Worm (Caenorhabditis elegans) whole organism, late embryonic: Measurements from ENCODE around the gene H01G02.3.

Experiments used
- C08G9.2 ChIP-seq: sonication (generic microtip); optimal IDR thresholded peaks from 2 replicates; lab custom pipeline; 2016; ENCODE audit warnings: mild to moderate bottlenecking, missing genetic modification characterization, moderate library complexity, missing compliant biosample characterization
- C38D4.7 ChIP-seq: fragments of 200-800 bp; sonication (Bioruptor generic); optimal IDR thresholded peaks from 2 replicates; lab custom pipeline; 2018; ENCODE audit warnings: mild to moderate bottlenecking, missing genetic modification characterization, moderate library complexity, missing compliant biosample characterization
- ahr-1 ChIP-seq: sonication (generic microtip); optimal IDR thresholded peaks from 2 replicates; lab custom pipeline; 2016; ENCODE audit warnings: missing genetic modification characterization, missing compliant biosample characterization
- ama-1 ChIP-seq: fragments of 150-350 bp; optimal IDR thresholded peaks from 2 replicates; lab custom pipeline; 2014
- ceh-14 ChIP-seq: sonication (generic microtip); optimal IDR thresholded peaks from 2 replicates; lab custom pipeline; 2016; ENCODE audit warnings: missing genotype, missing genetic modification characterization, missing compliant biosample characterization
- ceh-18 ChIP-seq: sonication (generic microtip); optimal IDR thresholded peaks from 2 replicates; lab custom pipeline; 2016; ENCODE audit warnings: missing genetic modification characterization, missing compliant biosample characterization
- ceh-19 ChIP-seq: fragments of 200-800 bp; sonication (Bioruptor generic); optimal IDR thresholded peaks from 2 replicates; lab custom pipeline; 2018; ENCODE audit warnings: mild to moderate bottlenecking, missing genetic modification characterization, missing compliant biosample characterization
- ceh-22 ChIP-seq: sonication (generic microtip); optimal IDR thresholded peaks from 2 replicates; lab custom pipeline; 2017; ENCODE audit warnings: missing biosample characterization, missing genetic modification characterization
- ceh-24 ChIP-seq: sonication (generic microtip); optimal IDR thresholded peaks from 2 replicates; lab custom pipeline; 2016; ENCODE audit warnings: mild to moderate bottlenecking, missing genetic modification characterization, missing compliant biosample characterization
- ceh-31 ChIP-seq: sonication (generic microtip); optimal IDR thresholded peaks from 2 replicates; lab custom pipeline; 2016; ENCODE audit warnings: missing genetic modification characterization, missing compliant biosample characterization
- ceh-34 ChIP-seq: sonication (generic microtip); optimal IDR thresholded peaks from 2 replicates; lab custom pipeline; 2016; ENCODE audit warnings: mild to moderate bottlenecking, missing genetic modification characterization, missing compliant biosample characterization
- ceh-45 ChIP-seq: fragments of 200-800 bp; sonication (Bioruptor generic); IDR thresholded peaks from 2 replicates; pipeline ENCODE4 v1.3.6; 2022; ENCODE audit warnings: missing genetic modification reagents, missing genetic modification characterization, missing compliant biosample characterization
- ceh-9 ChIP-seq: sonication (generic microtip); optimal IDR thresholded peaks from 2 replicates; lab custom pipeline; 2016; ENCODE audit warnings: mild to moderate bottlenecking, missing genetic modification characterization, inconsistent platforms, missing compliant biosample characterization
- che-1 ChIP-seq: sonication (generic microtip); optimal IDR thresholded peaks from 2 replicates; lab custom pipeline; 2016; ENCODE audit warnings: mild to moderate bottlenecking, missing genetic modification characterization, missing compliant biosample characterization
- dve-1 ChIP-seq: sonication (generic microtip); optimal IDR thresholded peaks from 2 replicates; lab custom pipeline; 2017; ENCODE audit warnings: antibody characterized with exemption, mild to moderate bottlenecking, missing genetic modification characterization, missing compliant biosample characterization
- ets-4 ChIP-seq: sonication (generic microtip); optimal IDR thresholded peaks from 2 replicates; lab custom pipeline; 2016; ENCODE audit warnings: missing genetic modification characterization, missing compliant biosample characterization
- fkh-10 ChIP-seq: fragments of 150-350 bp; optimal IDR thresholded peaks from 2 replicates; lab custom pipeline; 2014; ENCODE audit warnings: missing biosample characterization, missing genetic modification reagents, missing genetic modification characterization
- fkh-6 ChIP-seq: sonication (generic microtip); optimal IDR thresholded peaks from 2 replicates; lab custom pipeline; 2016; ENCODE audit warnings: missing genetic modification characterization, missing compliant biosample characterization
- hlh-15 ChIP-seq: sonication (generic microtip); optimal IDR thresholded peaks from 2 replicates; lab custom pipeline; 2016; ENCODE audit warnings: missing genetic modification characterization, missing compliant biosample characterization
- lim-6 ChIP-seq: sonication (generic microtip); optimal IDR thresholded peaks from 2 replicates; lab custom pipeline; 2016; ENCODE audit warnings: missing genetic modification characterization, missing compliant biosample characterization
- madf-2 ChIP-seq: sonication (generic microtip); optimal IDR thresholded peaks from 2 replicates; lab custom pipeline; 2017; ENCODE audit warnings: missing genetic modification characterization, missing compliant biosample characterization
- nhr-11 ChIP-seq: fragments of 150-350 bp; optimal IDR thresholded peaks from 2 replicates; lab custom pipeline; 2014; ENCODE audit warnings: missing biosample characterization, missing genetic modification characterization
- nhr-232 ChIP-seq: sonication (generic microtip); optimal IDR thresholded peaks from 2 replicates; lab custom pipeline; 2016; ENCODE audit warnings: missing genetic modification characterization, missing compliant biosample characterization
- npax-4 ChIP-seq: sonication (generic microtip); optimal IDR thresholded peaks from 2 replicates; lab custom pipeline; 2016; ENCODE audit warnings: missing genetic modification characterization, missing compliant biosample characterization
- odd-2 ChIP-seq: sonication (generic microtip); optimal IDR thresholded peaks from 2 replicates; lab custom pipeline; 2017; ENCODE audit warnings: antibody characterized with exemption, mild to moderate bottlenecking, missing genetic modification characterization, missing compliant biosample characterization
- pax-1 ChIP-seq: fragments of 150-350 bp; optimal IDR thresholded peaks from 2 replicates; lab custom pipeline; 2014; ENCODE audit warnings: missing biosample characterization, missing genetic modification characterization
- pha-4 ChIP-seq: fragments of 150-350 bp; optimal IDR thresholded peaks from 2 replicates; lab custom pipeline; 2018; ENCODE audit warnings: missing biosample characterization, missing genetic modification reagents, missing genetic modification characterization
- pqm-1 ChIP-seq: sonication (generic microtip); optimal IDR thresholded peaks from 2 replicates; lab custom pipeline; 2016; ENCODE audit warnings: missing genetic modification characterization, missing compliant biosample characterization
- sox-2 ChIP-seq: fragments of 200-800 bp; sonication (Bioruptor generic); IDR thresholded peaks from 2 replicates; pipeline ENCODE4 v1.3.6; 2022; ENCODE audit warnings: missing genetic modification reagents, missing genetic modification characterization, missing compliant biosample characterization
- sox-4 ChIP-seq: sonication (generic microtip); optimal IDR thresholded peaks from 2 replicates; lab custom pipeline; 2017; ENCODE audit warnings: mild to moderate bottlenecking, missing genetic modification characterization, inconsistent platforms, missing compliant biosample characterization
- syd-9 ChIP-seq: sonication (generic microtip); optimal IDR thresholded peaks from 2 replicates; lab custom pipeline; 2016; ENCODE audit warnings: mild to moderate bottlenecking, missing genetic modification characterization, moderate library complexity, missing compliant biosample characterization
- unc-3 ChIP-seq, 2 experiments: fragments of 200-800 bp in 1 of 2; sonication (Bioruptor generic) in 1 of 2; sonication (generic microtip) in 1 of 2; conservative IDR thresholded peaks in 1 of 2; optimal IDR thresholded peaks in 1 of 2; 2 replicates each; pipeline versions ENCODE4 v1.3.6 to Lab custom; 2016 to 2022; ENCODE audit warnings: missing compliant biosample characterization in 2 of 2, missing genetic modification characterization in 2 of 2, missing genetic modification reagents in 1 of 2
- unc-42 ChIP-seq: sonication (generic microtip); optimal IDR thresholded peaks from 2 replicates; lab custom pipeline; 2016; ENCODE audit warnings: missing genotype, missing genetic modification characterization, missing compliant biosample characterization
- unc-55 ChIP-seq: sonication (generic microtip); optimal IDR thresholded peaks from 2 replicates; lab custom pipeline; 2017; ENCODE audit warnings: missing biosample characterization, missing genetic modification reagents, missing genetic modification characterization
- unc-86 ChIP-seq: sonication (generic microtip); optimal IDR thresholded peaks from 2 replicates; lab custom pipeline; 2016; ENCODE audit warnings: missing genetic modification characterization, missing compliant biosample characterization

H01G02.3 gene

ce11 chrIV:11803044-11803443 is 10.6 kb upstream of the H01G02.3 start, which contains the start of gene H01G02.4:
Gene H01G02.4, minus strand, starts transcription at chrIV:11803144.
- TF ChIP-seq pqm-1 (tag; lab: Kevin White, UChicago), result no peak

ce11 chrIV:11801078-11801477 is 8.7 kb upstream of the H01G02.3 start, which contains the start of gene dyf-18:
Gene dyf-18, minus strand, starts transcription at chrIV:11801178.
- no peak for TF ChIP-seq madf-2 (tag; lab: Kevin White, UChicago)
- no peak for TF ChIP-seq C38D4.7
- no peak for TF ChIP-seq unc-86 (tag; lab: Kevin White, UChicago)
- TF ChIP-seq ceh-18 (tag; lab: Kevin White, UChicago), result no peak
- no peak for TF ChIP-seq lim-6 (tag; lab: Kevin White, UChicago)
- no peak for TF ChIP-seq npax-4 (tag; lab: Kevin White, UChicago)
- TF ChIP-seq odd-2 (tag; lab: Kevin White, UChicago), result no peak
- TF ChIP-seq sox-4 (tag; lab: Kevin White, UChicago), result no peak
- TF ChIP-seq nhr-11 (tag; lab: Kevin White, UChicago), result no peak
- TF ChIP-seq fkh-10 (GFP tag; lab: Kevin White, UChicago), result no peak
- TF ChIP-seq ceh-24 (tag; lab: Kevin White, UChicago), result no peak

ce11 chrIV:11799240-11799639 is 6.8 kb upstream of the H01G02.3 start:
- TF ChIP-seq unc-3 (GFP tag; conservative IDR thresholded peaks at IDR 0.05; lab: Robert Waterston, UW), result no peak
- TF ChIP-seq unc-3 (tag; optimal IDR thresholded peaks at IDR 0.05; lab: Kevin White, UChicago), result no peak
- TF ChIP-seq unc-55, result peak; percentile 33
- TF ChIP-seq, all 69 proteins: peak for 1

ce11 chrIV:11796818-11797217 is 4.4 kb upstream of the H01G02.3 start:
- TF ChIP-seq unc-42 (tag; lab: Kevin White, UChicago) (peak; percentile 18), nhr-232 (tag; lab: Kevin White, UChicago) (no peak)

ce11 chrIV:11795964-11796363 is 3.6 kb upstream of the H01G02.3 start:
- peak; percentile 22 for TF ChIP-seq unc-42 (tag; lab: Kevin White, UChicago)
- no peak for TF ChIP-seq ceh-34 (tag; lab: Kevin White, UChicago)

- TF ChIP-seq pax-1 (tag; lab: Kevin White, UChicago) (no peak), lim-6 (tag; lab: Kevin White, UChicago) (no peak), dve-1 (no peak), unc-86 (tag; lab: Kevin White, UChicago) (no peak), ahr-1 (tag; lab: Kevin White, UChicago) (no peak), ceh-34 (tag; lab: Kevin White, UChicago) (no peak), C08G9.2 (tag; lab: Kevin White, UChicago) (no peak), sox-2 (GFP tag; lab: Robert Waterston, UW) (no peak)
Measured at ce11 chrIV:11793170-11793569, 775 bp upstream of the H01G02.3 start.

ce11 chrIV:11788383-11788963 is 3.9 kb downstream of the H01G02.3 start:
- peak; percentile 93 for TF ChIP-seq unc-42 (tag; lab: Kevin White, UChicago)
- TF ChIP-seq C08G9.2 (tag; lab: Kevin White, UChicago), result no peak
- no peak for TF ChIP-seq pax-1 (tag; lab: Kevin White, UChicago)
- no peak for TF ChIP-seq fkh-6 (tag; lab: Kevin White, UChicago)
- TF ChIP-seq syd-9, result no peak
- TF ChIP-seq pha-4 (tag; lab: Kevin White, UChicago), result no peak
- TF ChIP-seq, all 69 proteins: peak for 1

ce11 chrIV:11787793-11788192 is 4.6 kb downstream of the H01G02.3 start:
- TF ChIP-seq ahr-1 (tag; lab: Kevin White, UChicago) (no peak), ceh-45 (GFP tag; lab: Robert Waterston, UW) (no peak), nhr-232 (tag; lab: Kevin White, UChicago) (no peak), ceh-19 (GFP tag; lab: Kevin White, UChicago) (no peak), ceh-31 (no peak), ets-4 (tag; lab: Kevin White, UChicago) (no peak), ceh-14 (tag; lab: Kevin White, UChicago) (no peak), ceh-9 (tag; lab: Kevin White, UChicago) (no peak), pha-4 (tag; lab: Kevin White, UChicago) (no peak), che-1 (no peak), C38D4.7 (no peak), sox-2 (GFP tag; lab: Robert Waterston, UW) (no peak), ceh-22 (tag; lab: Kevin White, UChicago) (no peak), hlh-15 (tag; lab: Kevin White, UChicago) (no peak), unc-86 (tag; lab: Kevin White, UChicago) (no peak), odd-2 (tag; lab: Kevin White, UChicago) (no peak), ama-1 (lab: Kevin White, UChicago) (no peak), unc-42 (tag; lab: Kevin White, UChicago) (no peak)
